Fruit fly (Drosophila melanogaster): Measurements from ENCODE around the gene NFAT.

DNA sequence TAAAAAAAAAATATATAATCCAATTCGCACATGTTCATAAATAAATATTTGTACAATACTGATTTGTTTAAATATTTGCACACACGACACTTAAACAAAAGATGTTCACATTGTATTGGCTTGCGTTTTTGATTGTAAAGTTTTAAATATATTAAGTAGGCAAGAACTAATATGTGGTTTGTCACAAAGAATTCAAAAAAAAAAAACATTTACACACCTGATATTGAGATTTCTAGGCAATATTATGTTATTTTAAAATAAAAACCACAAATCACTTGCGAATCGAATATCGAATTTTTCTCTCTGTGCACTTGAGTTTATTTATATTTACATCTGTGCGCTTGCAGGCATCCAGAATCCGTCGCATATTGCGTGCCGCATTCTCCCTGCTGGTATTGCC is 55.0 kb downstream of the NFAT start:
- TF ChIP-seq usp (GFP tag; optimal IDR thresholded peaks at IDR 0.05) = no peak
- TF ChIP-seq psq (optimal IDR thresholded peaks at IDR 0.05) = no peak
- TF ChIP-seq pan (optimal IDR thresholded peaks at IDR 0.05) = no peak

Data from whole organism.